Worm (Caenorhabditis elegans): Measurements from ENCODE around the gene C01G10.14.

C01G10.14 gene

DNA sequence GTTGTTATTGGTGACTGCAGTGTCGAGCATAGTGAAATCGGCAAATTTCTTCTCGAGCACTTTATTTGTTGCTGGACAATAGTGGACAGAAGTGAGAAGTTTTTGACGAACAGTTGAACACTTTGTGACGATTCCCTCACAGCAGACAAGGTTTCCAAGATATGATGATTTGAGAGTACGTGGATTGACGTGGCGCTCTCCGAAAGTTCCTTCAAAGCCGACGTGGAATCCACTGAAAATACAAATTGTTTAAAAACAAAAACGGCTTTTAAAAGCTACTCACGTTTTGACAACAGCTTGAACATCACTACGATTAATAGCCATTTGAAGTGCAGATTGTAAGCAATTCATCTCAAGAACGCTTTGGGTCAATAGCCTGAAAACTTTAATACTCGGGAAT, 46.8 kb downstream of the C01G10.14 start:
- no peak for TF ChIP-seq tra-4 (tag; optimal IDR thresholded peaks at IDR 0.05)
- no peak for TF ChIP-seq tbx-37 (GFP tag; conservative IDR thresholded peaks at IDR 0.05)
- no peak for TF ChIP-seq hmg-4 (GFP tag; optimal IDR thresholded peaks at IDR 0.05)
- TF ChIP-seq scrt-1 (GFP tag; IDR thresholded peaks at IDR 0.05), result no peak
- no peak for TF ChIP-seq sea-1 (GFP tag; conservative IDR thresholded peaks at IDR 0.05)
- no peak for TF ChIP-seq tbx-11 (GFP tag; IDR thresholded peaks at IDR 0.05)
- TF ChIP-seq hnd-1 (tag; optimal IDR thresholded peaks at IDR 0.05), result no peak
- TF ChIP-seq B0310.2 (tag; optimal IDR thresholded peaks at IDR 0.05), result no peak
- no peak for TF ChIP-seq ets-7 (tag; optimal IDR thresholded peaks at IDR 0.05)
- no peak for TF ChIP-seq ceh-13 (GFP tag; optimal IDR thresholded peaks at IDR 0.05)
- TF ChIP-seq hmbx-1 (tag; optimal IDR thresholded peaks at IDR 0.05), result no peak
- no peak for TF ChIP-seq flt-1 (GFP tag; IDR thresholded peaks at IDR 0.05)
- TF ChIP-seq aly-1 (tag; optimal IDR thresholded peaks at IDR 0.05), result no peak
- no peak for TF ChIP-seq ama-1 (optimal IDR thresholded peaks at IDR 0.05)

DNA sequence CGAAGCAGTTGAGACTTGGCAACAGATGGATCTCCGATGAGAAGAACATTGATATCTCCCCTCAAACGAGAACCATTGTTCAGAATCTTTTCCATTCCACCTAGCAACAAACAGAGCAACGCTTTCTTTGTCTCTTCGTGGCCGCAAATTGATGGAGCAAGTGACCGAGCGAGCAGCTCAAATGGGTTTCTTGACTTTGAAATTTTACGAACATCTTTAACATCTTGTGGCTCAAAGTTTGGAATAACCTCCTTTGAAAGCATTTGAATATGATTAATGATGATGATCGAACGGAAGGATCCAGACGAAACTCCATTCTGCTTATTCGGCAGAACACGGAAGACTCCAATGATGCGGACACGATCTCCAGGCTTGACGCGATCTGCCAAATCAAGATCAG, 47.3 kb downstream of the C01G10.14 start:
- TF ChIP-seq flt-1 (GFP tag; IDR thresholded peaks at IDR 0.05) (no peak), ceh-13 (GFP tag; optimal IDR thresholded peaks at IDR 0.05) (no peak), tra-4 (tag; optimal IDR thresholded peaks at IDR 0.05) (no peak), ama-1 (optimal IDR thresholded peaks at IDR 0.05) (no peak), ets-7 (tag; optimal IDR thresholded peaks at IDR 0.05) (no peak), tbx-11 (GFP tag; IDR thresholded peaks at IDR 0.05) (no peak), B0310.2 (tag; optimal IDR thresholded peaks at IDR 0.05) (no peak), ceh-36 (tag; optimal IDR thresholded peaks at IDR 0.05) (no peak), hnd-1 (tag; optimal IDR thresholded peaks at IDR 0.05) (no peak), hmg-4 (GFP tag; optimal IDR thresholded peaks at IDR 0.05) (no peak), tbx-37 (GFP tag; conservative IDR thresholded peaks at IDR 0.05) (no peak), hmbx-1 (tag; optimal IDR thresholded peaks at IDR 0.05) (no peak), pes-1 (GFP tag; IDR thresholded peaks at IDR 0.05) (no peak)

DNA sequence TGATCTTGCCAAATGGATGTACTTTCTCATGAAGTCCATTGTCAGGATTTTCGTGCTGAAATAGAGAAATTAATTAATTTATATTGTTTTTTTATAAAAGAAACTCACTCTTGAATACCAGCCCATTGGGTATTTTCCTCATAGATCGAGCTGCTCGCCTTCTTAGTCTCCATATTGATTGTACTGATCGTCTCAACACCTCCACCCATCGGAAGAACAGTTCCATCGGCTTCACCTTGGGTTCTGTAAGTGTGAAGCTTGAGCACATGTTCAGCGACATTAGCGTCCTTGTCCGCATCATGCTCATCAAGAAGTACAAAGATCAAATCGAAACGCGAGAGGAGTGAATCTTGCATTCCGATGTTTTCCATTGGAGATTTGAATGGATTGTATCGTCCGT, 48.0 kb downstream of the C01G10.14 start:
- TF ChIP-seq sea-1 (GFP tag; conservative IDR thresholded peaks at IDR 0.05) (no peak), tbx-37 (GFP tag; conservative IDR thresholded peaks at IDR 0.05) (no peak), scrt-1 (GFP tag; IDR thresholded peaks at IDR 0.05) (no peak)

DNA sequence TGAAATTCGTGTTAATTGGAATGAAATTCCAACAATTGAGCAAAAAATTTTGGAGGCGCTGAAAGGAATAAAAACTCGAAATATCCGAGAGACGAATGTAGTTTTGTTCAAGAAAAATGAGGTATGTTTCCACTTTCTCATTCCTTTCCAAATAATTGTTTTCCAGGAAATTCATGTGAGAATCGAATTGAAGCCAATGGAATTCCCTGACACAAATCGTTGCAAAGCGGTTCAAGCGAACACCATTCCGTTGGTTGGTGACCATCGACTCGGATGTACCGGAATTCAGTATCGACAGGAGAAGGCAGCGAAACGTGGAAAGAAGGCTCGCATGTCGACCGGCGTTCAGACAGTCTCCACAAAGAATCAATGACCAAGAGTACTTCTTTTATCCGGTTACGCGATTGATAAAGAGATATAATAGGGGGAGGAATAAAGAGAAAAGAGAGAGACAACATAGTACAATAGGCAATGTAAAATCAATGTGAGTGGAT, 49.4 kb downstream of the C01G10.14 start:
- TF ChIP-seq B0310.2 (tag; optimal IDR thresholded peaks at IDR 0.05), result no peak
- TF ChIP-seq tbx-11 (GFP tag; IDR thresholded peaks at IDR 0.05), result no peak
- no peak for TF ChIP-seq aly-1 (tag; optimal IDR thresholded peaks at IDR 0.05)
- TF ChIP-seq flt-1 (GFP tag; IDR thresholded peaks at IDR 0.05), result no peak
- no peak for TF ChIP-seq F13C5.2 (tag; optimal IDR thresholded peaks at IDR 0.05)
- TF ChIP-seq sea-1 (GFP tag; conservative IDR thresholded peaks at IDR 0.05), result no peak; the same call in 1 of the 2 replicates
- TF ChIP-seq tra-4 (tag; optimal IDR thresholded peaks at IDR 0.05), result no peak
- TF ChIP-seq hmbx-1 (tag; optimal IDR thresholded peaks at IDR 0.05), result no peak
- no peak for TF ChIP-seq pes-1 (GFP tag; IDR thresholded peaks at IDR 0.05)
- no peak for TF ChIP-seq tbx-37 (GFP tag; conservative IDR thresholded peaks at IDR 0.05)
- TF ChIP-seq ceh-13 (GFP tag; optimal IDR thresholded peaks at IDR 0.05), result no peak
- TF ChIP-seq ets-7 (tag; optimal IDR thresholded peaks at IDR 0.05), result no peak
- no peak for TF ChIP-seq ceh-36 (tag; optimal IDR thresholded peaks at IDR 0.05)

ce11 chrV:15055873-15056272, 49.9 kb downstream of the C01G10.14 start, which contains the start of gene C25D7.16:
Gene C25D7.16, plus strand, starts transcription at chrV:15056173.
- no peak for TF ChIP-seq tbx-11 (GFP tag; IDR thresholded peaks at IDR 0.05)
- TF ChIP-seq scrt-1 (GFP tag; IDR thresholded peaks at IDR 0.05), result no peak
- TF ChIP-seq hmbx-1 (tag; optimal IDR thresholded peaks at IDR 0.05), result no peak
- TF ChIP-seq B0310.2 (tag; optimal IDR thresholded peaks at IDR 0.05), result no peak
- TF ChIP-seq sea-1 (GFP tag; conservative IDR thresholded peaks at IDR 0.05), result no peak
- no peak for TF ChIP-seq pes-1 (GFP tag; IDR thresholded peaks at IDR 0.05)
- no peak for TF ChIP-seq ceh-13 (GFP tag; optimal IDR thresholded peaks at IDR 0.05)
- no peak for TF ChIP-seq aly-1 (tag; optimal IDR thresholded peaks at IDR 0.05)
- TF ChIP-seq ama-1 (optimal IDR thresholded peaks at IDR 0.05), result no peak
- no peak for TF ChIP-seq ceh-36 (tag; optimal IDR thresholded peaks at IDR 0.05)
- TF ChIP-seq hnd-1 (tag; optimal IDR thresholded peaks at IDR 0.05), result no peak
- TF ChIP-seq hmg-4 (GFP tag; optimal IDR thresholded peaks at IDR 0.05), result no peak
- no peak for TF ChIP-seq F13C5.2 (tag; optimal IDR thresholded peaks at IDR 0.05)
- no peak for TF ChIP-seq ets-7 (tag; optimal IDR thresholded peaks at IDR 0.05)
- no peak for TF ChIP-seq flt-1 (GFP tag; IDR thresholded peaks at IDR 0.05)
- no peak for TF ChIP-seq tbx-37 (GFP tag; conservative IDR thresholded peaks at IDR 0.05)
- no peak for TF ChIP-seq tra-4 (tag; optimal IDR thresholded peaks at IDR 0.05)
